Worm (Caenorhabditis elegans) whole organism, L1 larva: ENCODE results near the gene prp-40.
A peak's percentile ranks its signal among the peaks of the same experiment; 100 is the strongest.

Source experiments
- C04F5.9 ChIP-seq: sonication (generic microtip); optimal IDR thresholded peaks from 2 replicates; lab custom pipeline; 2016; ENCODE audit warnings: missing genetic modification characterization, missing compliant biosample characterization
- C16A3.4 ChIP-seq: fragments of 150-350 bp; optimal IDR thresholded peaks from 2 replicates; lab custom pipeline; 2014; ENCODE audit warnings: missing biosample characterization, missing genetic modification characterization
- F16B12.6 ChIP-seq: fragments of 150-350 bp; optimal IDR thresholded peaks from 2 replicates; lab custom pipeline; 2014; ENCODE audit warnings: missing biosample characterization, missing genetic modification characterization
- aha-1 ChIP-seq: fragments of 150-350 bp; optimal IDR thresholded peaks from 2 replicates; lab custom pipeline; 2014; ENCODE audit warnings: missing biosample characterization, missing genetic modification characterization
- alr-1 ChIP-seq: fragments of 200-800 bp; sonication (Bioruptor generic); optimal IDR thresholded peaks from 2 replicates; lab custom pipeline; 2018; ENCODE audit warnings: borderline replicate concordance, mild to moderate bottlenecking, missing genetic modification characterization, missing compliant biosample characterization
- aly-2 ChIP-seq: fragments of 150-350 bp; optimal IDR thresholded peaks from 2 replicates; lab custom pipeline; 2014; ENCODE audit warnings: missing biosample characterization, missing genetic modification characterization
- ama-1 ChIP-seq: fragments of 150-350 bp; optimal IDR thresholded peaks from 2 replicates; lab custom pipeline; 2014
- ceh-63 ChIP-seq: fragments of 200-800 bp; sonication (Bioruptor generic); optimal IDR thresholded peaks from 2 replicates; lab custom pipeline; 2018; ENCODE audit warnings: mild to moderate bottlenecking, missing genetic modification characterization, missing compliant biosample characterization
- ceh-8 ChIP-seq: fragments of 200-800 bp; sonication (Bioruptor generic); optimal IDR thresholded peaks from 2 replicates; lab custom pipeline; 2018; ENCODE audit warnings: mild to moderate bottlenecking, missing genetic modification characterization, moderate library complexity, missing compliant biosample characterization
- ces-1 ChIP-seq: fragments of 150-350 bp; optimal IDR thresholded peaks from 2 replicates; lab custom pipeline; 2014; ENCODE audit warnings: missing biosample characterization, missing genetic modification reagents, missing genetic modification characterization
- dsc-1 ChIP-seq: sonication (generic microtip); optimal IDR thresholded peaks from 2 replicates; lab custom pipeline; 2016; ENCODE audit warnings: mild to moderate bottlenecking, missing genetic modification characterization, missing compliant biosample characterization
- efl-1 ChIP-seq, 4 experiments: fragments of 150-350 bp; optimal IDR thresholded peaks in 3 of 4; peaks in 1 of 4; 1 replicate in 1 of 4; 2 replicates in 3 of 4; lab custom pipeline; 2014; ENCODE audit warnings: missing biosample characterization in 2 of 4, missing genetic modification characterization in 2 of 4, missing genetic modification reagents in 2 of 4
- egl-13 ChIP-seq: sonication (generic microtip); optimal IDR thresholded peaks from 2 replicates; lab custom pipeline; 2016; ENCODE audit warnings: missing genotype, missing genetic modification reagents, missing genetic modification characterization, missing compliant biosample characterization
- elt-2 ChIP-seq: sonication (generic microtip); optimal IDR thresholded peaks from 2 replicates; lab custom pipeline; 2016; ENCODE audit warnings: missing genetic modification characterization, mild to moderate bottlenecking, inconsistent platforms, missing compliant biosample characterization, missing genetic modification reagents
- elt-3 ChIP-seq, 6 experiments: fragments of 150-350 bp in 1 of 6; sonication (generic microtip); optimal IDR thresholded peaks; 2 replicates each; lab custom pipeline; 2017 to 2018; ENCODE audit warnings: missing biosample characterization in 6 of 6, missing genetic modification characterization in 6 of 6, inconsistent platforms in 1 of 6
- ets-5 ChIP-seq: fragments of 200-800 bp; sonication (Bioruptor generic); IDR thresholded peaks from 2 replicates; pipeline ENCODE4 v1.3.6; 2022; ENCODE audit warnings: missing genetic modification characterization, missing compliant biosample characterization
- grh-1 ChIP-seq: fragments of 200-800 bp; sonication (Bioruptor generic); IDR thresholded peaks from 2 replicates; pipeline ENCODE4 v1.3.6; 2022; ENCODE audit warnings: missing genetic modification reagents, missing genetic modification characterization, missing compliant biosample characterization
- hlh-17 ChIP-seq: fragments of 200-800 bp; sonication (Bioruptor generic); optimal IDR thresholded peaks from 2 replicates; lab custom pipeline; 2018; ENCODE audit warnings: missing genetic modification characterization, mild to moderate bottlenecking, missing compliant biosample characterization, moderate library complexity, borderline replicate concordance
- hlh-4 ChIP-seq: sonication (generic microtip); optimal IDR thresholded peaks from 2 replicates; lab custom pipeline; 2016; ENCODE audit warnings: mild to moderate bottlenecking, missing genetic modification characterization, missing compliant biosample characterization
- irx-1 ChIP-seq: sonication (generic microtip); optimal IDR thresholded peaks from 2 replicates; lab custom pipeline; 2016; ENCODE audit warnings: missing genetic modification characterization, missing compliant biosample characterization
- isw-1 ChIP-seq: fragments of 200-800 bp; sonication (Bioruptor generic); IDR thresholded peaks from 2 replicates; pipeline ENCODE4 v1.3.6; 2022; ENCODE audit warnings: missing genetic modification characterization, missing compliant biosample characterization
- lin-15B ChIP-seq: fragments of 150-350 bp; sonication (generic microtip); optimal IDR thresholded peaks from 3 replicates; lab custom pipeline; 2014; ENCODE audit warnings: missing biosample characterization, missing genetic modification characterization
- lin-35 ChIP-seq, 2 experiments: fragments of 150-350 bp; optimal IDR thresholded peaks; 2 replicates each; lab custom pipeline; 2014; ENCODE audit warnings: missing biosample characterization in 2 of 2, missing genetic modification characterization in 2 of 2, missing genetic modification reagents in 2 of 2
- lsy-2 ChIP-seq, 2 experiments: fragments of 150-350 bp; optimal IDR thresholded peaks; 2 replicates each; lab custom pipeline; 2014; ENCODE audit warnings: missing biosample characterization in 2 of 2, missing genetic modification characterization in 2 of 2
- mdl-1 ChIP-seq, 2 experiments: fragments of 150-350 bp; optimal IDR thresholded peaks; 2 replicates each; lab custom pipeline; 2014 to 2017; ENCODE audit warnings: missing biosample characterization in 2 of 2, missing genetic modification characterization in 2 of 2, inconsistent platforms in 1 of 2
- mef-2 ChIP-seq: fragments of 150-350 bp; optimal IDR thresholded peaks from 2 replicates; lab custom pipeline; 2014; ENCODE audit warnings: missing biosample characterization, missing genetic modification characterization
- mep-1 ChIP-seq: fragments of 150-350 bp; optimal IDR thresholded peaks from 2 replicates; lab custom pipeline; 2014; ENCODE audit warnings: missing biosample characterization, missing genetic modification characterization
- nhr-12 ChIP-seq: sonication (generic microtip); optimal IDR thresholded peaks from 2 replicates; lab custom pipeline; 2017; ENCODE audit warnings: missing biosample characterization, missing genetic modification characterization
- nhr-19 ChIP-seq: fragments of 200-800 bp; sonication (Bioruptor generic); conservative IDR thresholded peaks from 2 replicates; pipeline ENCODE4 v1.3.6; 2022; ENCODE audit warnings: missing genetic modification characterization, missing compliant biosample characterization
- nhr-20 ChIP-seq: sonication (generic microtip); optimal IDR thresholded peaks from 2 replicates; lab custom pipeline; 2016; ENCODE audit warnings: mild to moderate bottlenecking, missing genetic modification characterization, missing compliant biosample characterization
- nhr-28 ChIP-seq: fragments of 150-350 bp; optimal IDR thresholded peaks from 2 replicates; lab custom pipeline; 2014; ENCODE audit warnings: missing biosample characterization, missing genetic modification characterization
- nhr-47 ChIP-seq: sonication (generic microtip); optimal IDR thresholded peaks from 2 replicates; lab custom pipeline; 2016; ENCODE audit warnings: mild to moderate bottlenecking, missing genetic modification characterization, moderate library complexity, missing compliant biosample characterization
- nhr-71 ChIP-seq: sonication (generic microtip); optimal IDR thresholded peaks from 2 replicates; lab custom pipeline; 2016; ENCODE audit warnings: mild to moderate bottlenecking, missing genetic modification characterization, moderate library complexity, missing compliant biosample characterization
- nhr-76 ChIP-seq: sonication (generic microtip); optimal IDR thresholded peaks from 2 replicates; lab custom pipeline; 2017; ENCODE audit warnings: missing biosample characterization, missing genetic modification characterization
- nhr-84 ChIP-seq: sonication (generic microtip); optimal IDR thresholded peaks from 2 replicates; lab custom pipeline; 2017; ENCODE audit warnings: missing biosample characterization, missing genetic modification characterization
- pax-3 ChIP-seq: fragments of 200-800 bp; sonication (Bioruptor generic); optimal IDR thresholded peaks from 2 replicates; lab custom pipeline; 2018; ENCODE audit warnings: mild to moderate bottlenecking, missing genetic modification characterization, moderate library complexity, missing compliant biosample characterization
- pqm-1 ChIP-seq: sonication (generic microtip); optimal IDR thresholded peaks from 3 replicates; lab custom pipeline; 2017; ENCODE audit warnings: missing biosample characterization, missing genetic modification characterization
- snpc-4 ChIP-seq: fragments of 150-350 bp; optimal IDR thresholded peaks from 2 replicates; lab custom pipeline; 2014; ENCODE audit warnings: missing biosample characterization, missing genetic modification characterization
- snu-23 ChIP-seq: sonication (generic microtip); optimal IDR thresholded peaks from 2 replicates; lab custom pipeline; 2016; ENCODE audit warnings: missing genetic modification characterization, missing compliant biosample characterization
- sox-4 ChIP-seq: sonication (generic microtip); optimal IDR thresholded peaks from 2 replicates; lab custom pipeline; 2016; ENCODE audit warnings: missing genetic modification characterization, missing compliant biosample characterization
- sup-37 ChIP-seq: fragments of 200-800 bp; sonication (Bioruptor generic); optimal IDR thresholded peaks from 2 replicates; lab custom pipeline; 2018; ENCODE audit warnings: mild to moderate bottlenecking, missing genetic modification characterization, missing compliant biosample characterization
- swsn-7 ChIP-seq: sonication (generic microtip); optimal IDR thresholded peaks from 2 replicates; lab custom pipeline; 2016; ENCODE audit warnings: missing genetic modification characterization, missing compliant biosample characterization
- unc-130 ChIP-seq: fragments of 150-350 bp; optimal IDR thresholded peaks from 2 replicates; lab custom pipeline; 2017; ENCODE audit warnings: missing biosample characterization, missing genetic modification characterization, inconsistent platforms
- unc-30 ChIP-seq: sonication (generic microtip); optimal IDR thresholded peaks from 2 replicates; lab custom pipeline; 2017; ENCODE audit warnings: missing biosample characterization, missing genetic modification characterization
- unc-62 ChIP-seq: fragments of 150-350 bp; optimal IDR thresholded peaks from 2 replicates; lab custom pipeline; 2014; ENCODE audit warnings: missing biosample characterization, missing genetic modification reagents, missing genetic modification characterization
- unc-98 ChIP-seq: fragments of 200-800 bp; sonication (Bioruptor generic); IDR thresholded peaks from 2 replicates; pipeline ENCODE4 v1.3.6; 2022; ENCODE audit warnings: missing genetic modification characterization, missing compliant biosample characterization
- xbp-1 ChIP-seq: sonication (generic microtip); optimal IDR thresholded peaks from 2 replicates; lab custom pipeline; 2016; ENCODE audit warnings: missing genetic modification characterization, missing compliant biosample characterization
- zag-1 ChIP-seq: fragments of 150-350 bp; optimal IDR thresholded peaks from 2 replicates; lab custom pipeline; 2014; ENCODE audit warnings: missing biosample characterization, missing genetic modification characterization
- ztf-11 ChIP-seq, 2 experiments: sonication (generic microtip); optimal IDR thresholded peaks; 2 replicates each; lab custom pipeline; 2016 to 2017; ENCODE audit warnings: missing genetic modification characterization in 2 of 2, missing biosample characterization in 1 of 2, missing compliant biosample characterization in 1 of 2

prp-40 gene

DNA sequence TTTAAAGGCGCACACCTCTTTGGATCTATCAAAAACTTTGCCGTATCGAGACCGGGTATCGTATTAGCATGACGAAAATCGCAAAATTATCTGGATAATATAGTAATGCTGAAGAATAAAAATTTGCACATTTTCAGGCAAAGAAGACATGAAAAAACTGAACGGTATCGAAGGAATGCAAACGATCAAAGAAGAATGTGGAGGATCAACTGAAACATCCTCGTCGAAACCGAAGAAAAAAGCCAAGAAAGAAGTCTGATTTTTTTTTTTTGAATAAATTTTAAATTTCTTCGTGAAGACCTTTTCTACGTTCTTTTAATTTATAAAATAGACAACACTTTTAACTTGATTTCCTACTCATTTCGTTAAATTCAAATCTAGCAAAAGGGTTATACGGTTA, 22.9 kb downstream of the prp-40 start, which contains the start of gene ZK1098.12:
ZK1098.12 (plus strand) TSS at position 301 of the 400 bp plus-strand sequence.
- TF ChIP-seq nhr-84 (tag; lab: Kevin White, UChicago) (no peak), efl-1 (optimal IDR thresholded peaks at IDR 0.05; lab: Kevin White, UChicago) (no peak), efl-1 (GFP tag; optimal IDR thresholded peaks at IDR 0.05 in 1 of 2; lab: Kevin White, UChicago) (peak in 1 of 2 experiments; percentile 76)

DNA sequence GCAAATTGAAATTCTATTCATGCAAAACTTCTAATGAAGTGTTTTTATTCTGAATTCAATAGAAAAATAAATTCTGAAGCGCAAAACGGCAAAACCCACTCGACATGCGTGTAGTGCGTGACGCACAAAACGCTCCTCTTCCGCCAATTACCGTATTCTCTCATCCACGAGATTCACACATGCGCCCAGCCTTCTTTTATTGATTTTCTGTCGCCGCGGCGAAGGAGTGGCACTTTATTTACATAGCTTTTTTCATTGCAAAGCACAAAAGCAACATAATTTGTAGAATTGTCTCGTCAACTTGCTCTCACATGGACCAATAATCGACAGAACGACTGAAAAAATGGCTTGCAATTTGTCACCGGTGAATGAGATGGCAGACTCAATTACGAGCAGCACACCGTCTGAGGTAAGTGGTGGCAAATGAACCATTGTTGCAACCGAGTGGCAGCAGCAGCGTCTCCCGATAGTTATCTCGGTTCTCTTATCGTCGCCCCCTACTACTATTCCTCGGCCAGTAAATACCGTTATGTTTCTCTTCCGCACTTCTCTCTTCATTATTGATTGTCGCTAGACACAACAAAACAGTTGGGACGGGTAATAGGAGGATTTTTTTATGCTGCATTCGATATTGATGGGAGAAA, 24.3 kb downstream of the prp-40 start, which contains the start of gene unc-16:
unc-16 (plus strand) TSS at position 243 of the 644 bp plus-strand sequence.
- TF ChIP-seq alr-1 (tag; lab: Kevin White, UChicago), result no peak
- TF ChIP-seq nhr-71 (tag; lab: Kevin White, UChicago), result peak; percentile 95
- TF ChIP-seq nhr-76, result no peak
- TF ChIP-seq mep-1 (tag; lab: Kevin White, UChicago), result peak; percentile 95
- no peak for TF ChIP-seq hlh-4 (tag; lab: Kevin White, UChicago)
- no peak for TF ChIP-seq ces-1 (GFP tag; lab: Kevin White, UChicago)
- peak; percentile 19 for TF ChIP-seq elt-2 (tag; lab: Kevin White, UChicago)
- peak; percentile 67 for TF ChIP-seq aha-1 (tag; lab: Kevin White, UChicago)
- TF ChIP-seq ceh-8 (GFP tag; lab: Kevin White, UChicago), result peak; percentile 85
- TF ChIP-seq ama-1, result peak; percentile 83
- peak; percentile 94 for TF ChIP-seq swsn-7 (tag; lab: Kevin White, UChicago)
- TF ChIP-seq isw-1 (GFP tag; lab: Robert Waterston, UW), result peak; percentile 91
- no peak for TF ChIP-seq unc-62 (GFP tag; lab: Kevin White, UChicago)
- peak; percentile 92 for TF ChIP-seq nhr-47 (tag; lab: Kevin White, UChicago)
- peak; percentile 69 for TF ChIP-seq pax-3 (tag; lab: Kevin White, UChicago)
- peak; percentile 89 for TF ChIP-seq irx-1
- TF ChIP-seq aly-2 (tag; lab: Kevin White, UChicago), result peak; percentile 72
- TF ChIP-seq hlh-17, result no peak
- peak; percentile 86 for TF ChIP-seq lin-35 (GFP tag; optimal IDR thresholded peaks at IDR 0.05; lab: Kevin White, UChicago)
- TF ChIP-seq mdl-1 (tag; optimal IDR thresholded peaks at IDR 0.05; lab: Kevin White, UChicago), result peak; percentile 48 to 98
- TF ChIP-seq zag-1 (tag; lab: Kevin White, UChicago), result no peak
- no peak for TF ChIP-seq nhr-28 (tag; lab: Kevin White, UChicago)
- no peak for TF ChIP-seq pqm-1 (tag; lab: Kevin White, UChicago)
- TF ChIP-seq efl-1 (optimal IDR thresholded peaks at IDR 0.05; lab: Kevin White, UChicago), result peak; percentile 85 to 88
- peak; percentile 82 to 98 for TF ChIP-seq efl-1 (GFP tag; optimal IDR thresholded peaks at IDR 0.05 in 1 of 2; lab: Kevin White, UChicago)
- peak; percentile 90 for TF ChIP-seq xbp-1 (tag; lab: Kevin White, UChicago)
- TF ChIP-seq F16B12.6 (tag; lab: Kevin White, UChicago), result peak; percentile 69
- TF ChIP-seq nhr-20, result peak; percentile 90
- peak; percentile 73 for TF ChIP-seq snpc-4 (tag; lab: Kevin White, UChicago)
- TF ChIP-seq lsy-2 (tag; optimal IDR thresholded peaks at IDR 0.05; lab: Kevin White, UChicago), result peak; percentile 99 to 100
- TF ChIP-seq unc-130, result peak; percentile 88
- peak; percentile 82 for TF ChIP-seq lin-15B (tag; lab: Kevin White, UChicago)
- peak; percentile 79 for TF ChIP-seq sup-37
- TF ChIP-seq ceh-63, result peak; percentile 51
- peak in 2 of 6 experiments; percentile 29 to 54 for TF ChIP-seq elt-3 (tag; optimal IDR thresholded peaks at IDR 0.05; lab: Kevin White, UChicago)
- TF ChIP-seq nhr-19 (GFP tag; lab: Robert Waterston, UW), result peak; percentile 87
- TF ChIP-seq mef-2 (tag; lab: Kevin White, UChicago), result peak; percentile 44
- peak; percentile 88 for TF ChIP-seq egl-13
- TF ChIP-seq ztf-11 (tag; optimal IDR thresholded peaks at IDR 0.05; lab: Kevin White, UChicago), result peak in 1 of 2 experiments; percentile 78
- TF ChIP-seq nhr-84 (tag; lab: Kevin White, UChicago), result no peak
- TF ChIP-seq ets-5, result no peak
- no peak for TF ChIP-seq unc-30 (tag; lab: Kevin White, UChicago)
- TF ChIP-seq grh-1 (GFP tag; lab: Robert Waterston, UW), result no peak; the same call in 1 of the 2 replicates
- TF ChIP-seq unc-98 (GFP tag; lab: Robert Waterston, UW), result no peak
- TF ChIP-seq nhr-12 (tag; lab: Kevin White, UChicago), result no peak
- peak; percentile 95 for TF ChIP-seq snu-23 (GFP tag; lab: Kevin White, UChicago)
- TF ChIP-seq C16A3.4 (tag; lab: Kevin White, UChicago), result peak; percentile 85
- peak; percentile 83 for TF ChIP-seq C04F5.9 (tag; lab: Kevin White, UChicago)
- TF ChIP-seq sox-4 (tag; lab: Kevin White, UChicago), result peak; percentile 67
- TF ChIP-seq dsc-1 (tag; lab: Kevin White, UChicago), result peak; percentile 89
